Fruit fly (Drosophila melanogaster) whole organism, embryonic: ENCODE measurements around the gene kraken.

ENCODE experiments used
- Awh ChIP-seq: fragments of 200-800 bp; sonication (Bioruptor generic); IDR thresholded peaks from 2 replicates; pipeline ENCODE4, ENCODE4 v1.3.6; 2022; ENCODE audit warnings: missing biosample characterization, missing genetic modification characterization
- Bteb2 ChIP-seq: fragments of 200-800 bp; sonication (Bioruptor generic); optimal IDR thresholded peaks from 2 replicates; lab custom pipeline; 2016; ENCODE audit warnings: missing biosample characterization, missing genetic modification characterization
- CG10209 ChIP-seq: fragments of 200-800 bp; sonication (Bioruptor generic); optimal IDR thresholded peaks from 3 replicates; lab custom pipeline; 2017; ENCODE audit warnings: missing biosample characterization, mild to moderate bottlenecking, missing genetic modification characterization, missing genetic modification reagents
- CG10267 ChIP-seq: fragments of 200-800 bp; sonication (Bioruptor generic); optimal IDR thresholded peaks from 2 replicates; lab custom pipeline; 2018; ENCODE audit warnings: missing biosample characterization, mild to moderate bottlenecking, missing genetic modification characterization, moderate library complexity
- CG11398 ChIP-seq: fragments of 200-800 bp; sonication (Bioruptor generic); optimal IDR thresholded peaks from 2 replicates; lab custom pipeline; 2016; ENCODE audit warnings: missing biosample characterization, missing genetic modification characterization
- CG12104 ChIP-seq: fragments of 200-800 bp; sonication (Bioruptor generic); optimal IDR thresholded peaks from 3 replicates; lab custom pipeline; 2016; ENCODE audit warnings: missing biosample characterization, missing genetic modification characterization
- CG12299 ChIP-seq: fragments of 200-800 bp; sonication (Bioruptor generic); optimal IDR thresholded peaks from 2 replicates; lab custom pipeline; 2018; ENCODE audit warnings: missing biosample characterization, mild to moderate bottlenecking, missing genetic modification characterization
- CG13775 ChIP-seq: fragments of 200-800 bp; sonication (Bioruptor generic); optimal IDR thresholded peaks from 3 replicates; lab custom pipeline; 2017; ENCODE audit warnings: missing biosample characterization, mild to moderate bottlenecking, missing genetic modification characterization
- CG17186 ChIP-seq: fragments of 200-800 bp; sonication (Bioruptor generic); optimal IDR thresholded peaks from 3 replicates; lab custom pipeline; 2017; ENCODE audit warnings: missing biosample characterization, missing genetic modification reagents, missing genetic modification characterization
- CG17612 ChIP-seq: fragments of 200-800 bp; sonication (Bioruptor generic); IDR thresholded peaks from 2 replicates; pipeline ENCODE4 v1.3.6; 2022; ENCODE audit warnings: missing biosample characterization, missing genetic modification characterization
- CG18764 ChIP-seq: fragments of 200-800 bp; sonication (Bioruptor generic); optimal IDR thresholded peaks from 3 replicates; lab custom pipeline; 2016; ENCODE audit warnings: missing biosample characterization, missing genetic modification characterization
- CG2199 ChIP-seq: fragments of 200-800 bp; sonication (Bioruptor generic); IDR thresholded peaks from 3 replicates; pipeline ENCODE4 v1.3.6; 2022; ENCODE audit warnings: missing biosample characterization, missing genetic modification characterization
- CG2712 ChIP-seq: fragments of 200-800 bp; optimal IDR thresholded peaks from 3 replicates; lab custom pipeline; 2019; ENCODE audit warnings: missing biosample characterization, mild to moderate bottlenecking, missing genetic modification characterization, moderate library complexity
- CG43689 ChIP-seq: fragments of 200-800 bp; sonication (Bioruptor generic); IDR thresholded peaks from 2 replicates; pipeline ENCODE4 v1.3.6; 2022; ENCODE audit warnings: missing biosample characterization, missing genetic modification characterization
- CG4404 ChIP-seq: fragments of 200-800 bp; sonication (Bioruptor generic); IDR thresholded peaks from 2 replicates; pipeline ENCODE4 v1.3.6; 2022; ENCODE audit warnings: missing biosample characterization, missing genetic modification characterization
- CG4820 ChIP-seq: fragments of 200-800 bp; sonication (Bioruptor generic); optimal IDR thresholded peaks from 3 replicates; lab custom pipeline; 2016; ENCODE audit warnings: missing biosample characterization, missing genetic modification characterization
- CG5953 ChIP-seq: fragments of 200-800 bp; sonication (Bioruptor generic); IDR thresholded peaks from 2 replicates; pipeline ENCODE4 v1.3.6; 2022; ENCODE audit warnings: missing biosample characterization, missing genetic modification characterization
- CG6254 ChIP-seq: fragments of 200-800 bp; sonication (Bioruptor generic); optimal IDR thresholded peaks from 3 replicates; lab custom pipeline; 2017; ENCODE audit warnings: mild to moderate bottlenecking, missing biosample characterization, missing genetic modification reagents, missing genetic modification characterization
- CG6654 ChIP-seq: fragments of 200-800 bp; sonication (Bioruptor generic); optimal IDR thresholded peaks from 2 replicates; lab custom pipeline; 2017; ENCODE audit warnings: missing biosample characterization, mild to moderate bottlenecking, missing genetic modification characterization
- CG7786 ChIP-seq: fragments of 200-800 bp; sonication (Bioruptor generic); optimal IDR thresholded peaks from 2 replicates; lab custom pipeline; 2016; ENCODE audit warnings: missing biosample characterization, missing genetic modification characterization
- D19B ChIP-seq: fragments of 200-800 bp; sonication (Bioruptor generic); optimal IDR thresholded peaks from 2 replicates; lab custom pipeline; 2017; ENCODE audit warnings: missing biosample characterization, mild to moderate bottlenecking, missing genetic modification characterization
- Dll ChIP-seq: fragments of 200-800 bp; sonication (Bioruptor generic); IDR thresholded peaks from 4 replicates; pipeline ENCODE4 v1.3.6; 2022; ENCODE audit warnings: missing biosample characterization, missing genetic modification characterization; ENCODE audit not compliant: partially characterized antibody
- Dp ChIP-seq: fragments of 200-800 bp; sonication (Bioruptor generic); optimal IDR thresholded peaks from 2 replicates; lab custom pipeline; 2018; ENCODE audit warnings: missing biosample characterization, mild to moderate bottlenecking, missing genetic modification characterization, moderate library complexity
- E2f1 ChIP-seq: fragments of 200-800 bp; sonication (Bioruptor generic); IDR thresholded peaks from 2 replicates; pipeline ENCODE4 v1.3.6; 2022; ENCODE audit warnings: missing biosample characterization, missing genetic modification characterization
- Eip74EF ChIP-seq, 2 experiments: fragments of 200-800 bp in 1 of 2; fragments of >200 bp in 1 of 2; sonication (Bioruptor generic) in 1 of 2; optimal IDR thresholded peaks; 2 replicates each; lab custom pipeline; 2017 to 2019; ENCODE audit warnings: missing biosample characterization in 2 of 2, missing genetic modification characterization in 2 of 2, mild to moderate bottlenecking in 1 of 2, moderate library complexity in 1 of 2
- Hr78 ChIP-seq, 2 experiments: fragments of 200-800 bp in 1 of 2; fragments of >200 bp in 1 of 2; sonication (Bioruptor generic) in 1 of 2; optimal IDR thresholded peaks; 2 replicates each; lab custom pipeline; 2017 to 2019; ENCODE audit warnings: missing biosample characterization in 2 of 2, missing genetic modification characterization in 2 of 2, mild to moderate bottlenecking in 1 of 2, moderate library complexity in 1 of 2
- NC2β ChIP-seq: fragments of 200-800 bp; sonication (Bioruptor generic); optimal IDR thresholded peaks from 2 replicates; lab custom pipeline; 2016; ENCODE audit warnings: missing biosample characterization, missing genetic modification characterization
- Neu2 ChIP-seq: fragments of 200-800 bp; sonication (Bioruptor generic); optimal IDR thresholded peaks from 3 replicates; lab custom pipeline; 2016; ENCODE audit warnings: missing biosample characterization, missing genetic modification characterization, borderline replicate concordance
- Nf-YC ChIP-seq: fragments of 200-800 bp; optimal IDR thresholded peaks from 3 replicates; lab custom pipeline; 2019; ENCODE audit warnings: missing biosample characterization, mild to moderate bottlenecking, missing genetic modification characterization, moderate library complexity
- Ptx1 ChIP-seq: fragments of 200-800 bp; sonication (Bioruptor generic); IDR thresholded peaks from 2 replicates; pipeline ENCODE4 v1.3.6; 2022; ENCODE audit warnings: missing biosample characterization, missing genetic modification characterization
- al ChIP-seq: fragments of 200-800 bp; sonication (Bioruptor generic); IDR thresholded peaks from 2 replicates; pipeline ENCODE4 v1.3.6; 2022; ENCODE audit warnings: missing biosample characterization, missing genetic modification characterization
- bowl ChIP-seq: fragments of 200-800 bp; sonication (Bioruptor generic); IDR thresholded peaks from 2 replicates; pipeline ENCODE4 v1.3.6; 2022; ENCODE audit warnings: missing biosample characterization, missing genetic modification characterization
- chif ChIP-seq, 2 experiments: fragments of 200-800 bp; sonication (Bioruptor generic); optimal IDR thresholded peaks; 3 replicates each; lab custom pipeline; 2016; ENCODE audit warnings: missing biosample characterization in 2 of 2, missing genetic modification characterization in 2 of 2
- chn ChIP-seq: fragments of 200-800 bp; sonication (Bioruptor generic); optimal IDR thresholded peaks from 2 replicates; lab custom pipeline; 2016; ENCODE audit warnings: missing biosample characterization, missing genetic modification characterization
- fd3F ChIP-seq: fragments of 200-800 bp; sonication (Bioruptor generic); optimal IDR thresholded peaks from 2 replicates; lab custom pipeline; 2018; ENCODE audit warnings: missing biosample characterization, mild to moderate bottlenecking, missing genetic modification characterization, moderate library complexity
- gem ChIP-seq: fragments of 200-800 bp; sonication (Bioruptor generic); optimal IDR thresholded peaks from 2 replicates; lab custom pipeline; 2019; ENCODE audit warnings: missing biosample characterization, mild to moderate bottlenecking, missing genetic modification characterization, moderate library complexity
- grau ChIP-seq: fragments of 200-800 bp; optimal IDR thresholded peaks from 3 replicates; lab custom pipeline; 2019; ENCODE audit warnings: missing biosample characterization, mild to moderate bottlenecking, missing genetic modification characterization, moderate library complexity
- hb ChIP-seq: fragments of 200-800 bp; sonication (Bioruptor generic); IDR thresholded peaks from 3 replicates; pipeline ENCODE4 v1.3.6; 2022; ENCODE audit warnings: missing biosample characterization, missing genetic modification characterization; ENCODE audit not compliant: partially characterized antibody
- lilli ChIP-seq: fragments of 200-800 bp; sonication (Bioruptor generic); optimal IDR thresholded peaks from 3 replicates; lab custom pipeline; 2016; ENCODE audit warnings: missing biosample characterization, missing genetic modification characterization
- nmo ChIP-seq: fragments of 200-800 bp; sonication (Bioruptor generic); optimal IDR thresholded peaks from 2 replicates; lab custom pipeline; 2018; ENCODE audit warnings: missing biosample characterization, mild to moderate bottlenecking, missing genetic modification characterization, moderate library complexity
- onecut ChIP-seq: fragments of 200-800 bp; sonication (Bioruptor generic); IDR thresholded peaks from 2 replicates; pipeline ENCODE4 v1.3.6; 2022; ENCODE audit warnings: missing biosample characterization, missing genetic modification characterization
- pan ChIP-seq, 4 experiments: fragments of >200 bp in 3 of 4; fragments of 200-800 bp in 1 of 4; sonication (Bioruptor generic) in 1 of 4; optimal IDR thresholded peaks in 3 of 4; IDR thresholded peaks in 1 of 4; 2 replicates each; pipeline versions ENCODE4 v1.3.6 to Lab custom; 2017 to 2022; ENCODE audit warnings: missing biosample characterization in 2 of 4, missing genetic modification characterization in 2 of 4, mixed read lengths in 1 of 4
- pfk ChIP-seq: fragments of 200-800 bp; sonication (Bioruptor generic); optimal IDR thresholded peaks from 2 replicates; lab custom pipeline; 2018; ENCODE audit warnings: missing biosample characterization, mild to moderate bottlenecking, missing genetic modification characterization, moderate library complexity
- sens ChIP-seq: fragments of 200-800 bp; sonication (Bioruptor generic); peaks from one replicate; lab custom pipeline; 2016; ENCODE audit warnings: missing biosample characterization, missing genetic modification characterization
- tgo ChIP-seq: fragments of 200-800 bp; sonication (Bioruptor generic); IDR thresholded peaks from 3 replicates; pipeline ENCODE4 v1.3.6; 2022; ENCODE audit warnings: missing biosample characterization, missing genetic modification characterization
- tna ChIP-seq: fragments of 200-800 bp; sonication (Bioruptor generic); IDR thresholded peaks from 2 replicates; pipeline ENCODE4 v1.3.6; 2022; ENCODE audit warnings: missing biosample characterization, missing genetic modification characterization; ENCODE audit not compliant: partially characterized antibody
- trh ChIP-seq: fragments of 200-800 bp; sonication (Bioruptor generic); optimal IDR thresholded peaks from 2 replicates; lab custom pipeline; 2016; ENCODE audit warnings: missing biosample characterization, missing genetic modification characterization
- vfl ChIP-seq: fragments of 200-800 bp; sonication (Bioruptor generic); optimal IDR thresholded peaks from 2 replicates; lab custom pipeline; 2016; ENCODE audit warnings: missing biosample characterization, missing genetic modification characterization

kraken gene

DNA sequence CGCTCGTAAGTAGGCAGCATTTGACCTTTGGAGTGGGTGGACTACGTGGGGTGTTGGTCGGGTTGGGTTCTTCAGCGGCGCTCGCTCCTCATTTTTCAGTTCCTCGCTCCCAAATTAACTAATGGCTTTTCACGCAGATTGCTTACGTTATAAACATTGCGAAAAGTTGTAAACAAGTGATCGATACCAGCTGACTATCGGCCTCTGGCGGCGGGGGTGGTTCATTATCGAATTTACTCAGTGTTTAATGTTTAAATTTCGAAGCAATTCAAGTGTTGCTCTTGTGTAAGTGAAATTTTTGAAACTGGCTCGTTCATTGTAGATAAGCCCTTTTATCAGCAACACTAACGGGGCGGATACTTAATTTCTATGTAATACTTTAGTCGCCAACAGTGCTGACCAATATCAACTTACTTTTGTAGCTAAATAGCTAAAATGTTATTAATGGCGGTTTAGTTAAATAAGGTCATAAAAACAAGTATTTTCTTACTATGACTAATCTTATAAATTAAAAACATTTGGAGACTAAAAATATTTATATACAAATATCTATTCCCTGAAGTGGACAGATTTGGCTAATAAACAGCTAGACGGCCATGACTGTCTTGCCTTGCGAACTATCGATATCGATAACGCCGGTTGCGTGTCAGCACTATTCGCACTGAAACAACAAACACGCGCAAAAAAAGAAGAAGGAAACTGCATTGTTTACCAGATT, 33.1 kb upstream of the kraken start, which contains the start of the genes PGAP2 and Clp (continued):
- TF ChIP-seq Ptx1 (GFP tag; lab: Robert Waterston, UW) = peak; percentile 89
- no peak for TF ChIP-seq CG2199
- TF ChIP-seq Hr78 (GFP tag; optimal IDR thresholded peaks at IDR 0.05; lab: Kevin White, UChicago) = no peak
- TF ChIP-seq NC2β (GFP tag; lab: Kevin White, UChicago) = no peak
- peak; percentile 46 for TF ChIP-seq Bteb2 (GFP tag; lab: Kevin White, UChicago)
- TF ChIP-seq CG13775 (GFP tag; lab: Kevin White, UChicago) = peak; percentile 82
- TF ChIP-seq CG6654 (GFP tag; lab: Kevin White, UChicago) = peak; percentile 8
- peak; percentile 7; the same call in 1 of the 2 replicates for TF ChIP-seq tna (GFP tag; lab: Robert Waterston, UW)
- TF ChIP-seq CG12299 = peak; percentile 45
- no peak for TF ChIP-seq pan (optimal IDR thresholded peaks at IDR 0.05; lab: Kevin White, UChicago)
- peak in 1 of 2 experiments; percentile 71 for TF ChIP-seq pan (GFP tag; optimal IDR thresholded peaks at IDR 0.05 in 1 of 2, IDR thresholded peaks at IDR 0.05 in 1 of 2)
- 0 out of 3 replicates have a peak, but pooled peaks have one; percentile 68 for TF ChIP-seq hb (GFP tag; lab: Robert Waterston, UW)
- peak; percentile 70; the same call in 3 of the 4 replicates for TF ChIP-seq Dll
- TF ChIP-seq Neu2 (GFP tag; lab: Kevin White, UChicago) = peak; percentile 33
- TF ChIP-seq bowl = no peak
- TF ChIP-seq Dp (GFP tag; lab: Kevin White, UChicago) = peak; percentile 17
- peak; percentile 87 for TF ChIP-seq nmo
- TF ChIP-seq fd3F (GFP tag; lab: Kevin White, UChicago) = peak; percentile 68
- TF ChIP-seq CG10209 (GFP tag; lab: Kevin White, UChicago) = peak; percentile 66
- peak; percentile 87 for TF ChIP-seq sens (GFP tag; lab: Kevin White, UChicago)
- TF ChIP-seq D19B (GFP tag; lab: Kevin White, UChicago) = peak; percentile 49
- no peak for TF ChIP-seq Awh
- TF ChIP-seq CG10267 (tag; lab: Kevin White, UChicago) = peak; percentile 70
- TF ChIP-seq chif (GFP tag; optimal IDR thresholded peaks at IDR 0.05; lab: Kevin White, UChicago) = peak; percentile 43 to 56
- peak; percentile 64 for TF ChIP-seq Nf-YC (tag; lab: Kevin White, UChicago)
- TF ChIP-seq CG6254 (GFP tag; lab: Kevin White, UChicago) = no peak
- peak; percentile 51 for TF ChIP-seq trh (GFP tag; lab: Kevin White, UChicago)
- TF ChIP-seq CG11398 (GFP tag; lab: Kevin White, UChicago) = no peak
- TF ChIP-seq CG12104 = peak; percentile 79
- TF ChIP-seq CG5953 (GFP tag; lab: Robert Waterston, UW) = no peak
- peak; percentile 85 for TF ChIP-seq CG2712
- no peak for TF ChIP-seq pfk (GFP tag; lab: Kevin White, UChicago)
- TF ChIP-seq gem (tag; lab: Kevin White, UChicago) = peak; percentile 89
- peak; percentile 80 for TF ChIP-seq tgo
- TF ChIP-seq vfl (GFP tag; lab: Kevin White, UChicago) = peak; percentile 17
- TF ChIP-seq CG18764 (GFP tag; lab: Kevin White, UChicago) = peak; percentile 60
- TF ChIP-seq CG4820 (GFP tag; lab: Kevin White, UChicago) = peak; percentile 55
- peak; percentile 80 for TF ChIP-seq E2f1 (GFP tag; lab: Robert Waterston, UW)
- TF ChIP-seq grau (tag; lab: Kevin White, UChicago) = peak; percentile 79
- peak; percentile 48 for TF ChIP-seq CG17186 (GFP tag; lab: Kevin White, UChicago)
- TF ChIP-seq CG43689 = no peak
- no peak; the same call in 1 of the 2 replicates for TF ChIP-seq onecut
- TF ChIP-seq CG4404 (GFP tag; lab: Robert Waterston, UW) = peak; percentile 71
- TF ChIP-seq CG7786 (GFP tag; lab: Kevin White, UChicago) = peak; percentile 61
- TF ChIP-seq al (GFP tag; lab: Robert Waterston, UW) = peak; percentile 67
- TF ChIP-seq Eip74EF (GFP tag; optimal IDR thresholded peaks at IDR 0.05; lab: Kevin White, UChicago) = no peak
- TF ChIP-seq lilli (GFP tag; lab: Kevin White, UChicago) = peak; percentile 82
- TF ChIP-seq CG17612 (GFP tag; lab: Robert Waterston, UW) = 0 out of 2 replicates have a peak, but pooled peaks have one; percentile 22
- TF ChIP-seq chn = peak; percentile 51
